Fruit fly (Drosophila melanogaster) whole organism: Measurements from ENCODE around the gene RpL36A.

Source experiments
- CG8478 ChIP-seq: fragments of >200 bp; optimal IDR thresholded peaks from 2 replicates; lab custom pipeline; 2018; ENCODE audit warnings: inconsistent platforms
- Dll ChIP-seq: fragments of >200 bp; optimal IDR thresholded peaks from 2 replicates; lab custom pipeline; 2017
- EcR ChIP-seq, 2 experiments: fragments of >200 bp; optimal IDR thresholded peaks; 2 replicates each; lab custom pipeline; 2017; ENCODE audit warnings: missing biosample characterization in 2 of 2, missing genetic modification characterization in 2 of 2, missing genetic modification reagents in 2 of 2
- pan ChIP-seq: fragments of >200 bp; optimal IDR thresholded peaks from 2 replicates; lab custom pipeline; 2017
- psq ChIP-seq: fragments of >200 bp; optimal IDR thresholded peaks from 2 replicates; lab custom pipeline; 2017
- usp ChIP-seq: fragments of >200 bp; optimal IDR thresholded peaks from 2 replicates; lab custom pipeline; 2017; ENCODE audit warnings: missing biosample characterization, missing genetic modification characterization, mixed read lengths

- no peak for TF ChIP-seq psq
- TF ChIP-seq Dll (lab: Kevin White, UChicago) = no peak
- TF ChIP-seq usp (GFP tag; lab: Kevin White, UChicago) = no peak
- TF ChIP-seq pan (lab: Kevin White, UChicago) = no peak
- peak; percentile 77 for TF ChIP-seq CG8478 (lab: Kevin White, UChicago)
- TF ChIP-seq EcR (GFP tag; optimal IDR thresholded peaks at IDR 0.05; lab: Kevin White, UChicago) = no peak
Measured at dm6 chr2L:8030693-8031210, 12.0 kb downstream of the RpL36A start, which contains the start of gene Cka.
